Worm (Caenorhabditis elegans) whole organism, early embryonic: ENCODE results near the gene Y37D8A.19.

Experiments
- F13C5.2 ChIP-seq: sonication (generic microtip); optimal IDR thresholded peaks from 2 replicates; lab custom pipeline; 2017; ENCODE audit warnings: mild to moderate bottlenecking, missing genetic modification characterization, inconsistent platforms, missing compliant biosample characterization
- aly-1 ChIP-seq: sonication (generic microtip); optimal IDR thresholded peaks from 2 replicates; lab custom pipeline; 2016; ENCODE audit warnings: missing genetic modification characterization, missing compliant biosample characterization
- ama-1 ChIP-seq: fragments of 150-350 bp; optimal IDR thresholded peaks from 2 replicates; lab custom pipeline; 2014
- ceh-13 ChIP-seq: fragments of 200-800 bp; sonication (Bioruptor generic); optimal IDR thresholded peaks from 2 replicates; lab custom pipeline; 2018; ENCODE audit warnings: mild to moderate bottlenecking, missing genetic modification characterization, missing compliant biosample characterization
- ceh-36 ChIP-seq: sonication (generic microtip); optimal IDR thresholded peaks from 2 replicates; lab custom pipeline; 2016; ENCODE audit warnings: missing genetic modification characterization, inconsistent platforms, missing compliant biosample characterization
- flt-1 ChIP-seq: fragments of 200-800 bp; sonication (Bioruptor generic); IDR thresholded peaks from 2 replicates; pipeline ENCODE4 v1.3.6; 2022; ENCODE audit warnings: missing genetic modification characterization, missing compliant biosample characterization
- hmbx-1 ChIP-seq: sonication (generic microtip); optimal IDR thresholded peaks from 2 replicates; lab custom pipeline; 2016; ENCODE audit warnings: mild to moderate bottlenecking, missing genetic modification characterization, missing compliant biosample characterization
- hmg-4 ChIP-seq: fragments of 200-800 bp; sonication (Bioruptor generic); optimal IDR thresholded peaks from 2 replicates; lab custom pipeline; 2018; ENCODE audit warnings: mild to moderate bottlenecking, missing genetic modification characterization, missing compliant biosample characterization
- hnd-1 ChIP-seq: sonication (generic microtip); optimal IDR thresholded peaks from 2 replicates; lab custom pipeline; 2016; ENCODE audit warnings: missing genetic modification characterization, missing compliant biosample characterization
- scrt-1 ChIP-seq: fragments of 200-800 bp; sonication (Bioruptor generic); IDR thresholded peaks from 2 replicates; pipeline ENCODE4 v1.3.6; 2022; ENCODE audit warnings: missing genetic modification characterization, missing compliant biosample characterization
- sea-1 ChIP-seq: fragments of 200-800 bp; sonication (Bioruptor generic); conservative IDR thresholded peaks from 2 replicates; pipeline ENCODE4 v1.3.6; 2022; ENCODE audit warnings: missing genetic modification characterization, missing compliant biosample characterization
- tbx-11 ChIP-seq: fragments of 200-800 bp; sonication (Bioruptor generic); IDR thresholded peaks from 2 replicates; pipeline ENCODE4 v1.3.6; 2022; ENCODE audit warnings: missing genetic modification characterization, missing compliant biosample characterization
- tbx-37 ChIP-seq: fragments of 200-800 bp; sonication (Bioruptor generic); conservative IDR thresholded peaks from 2 replicates; pipeline ENCODE4 v1.3.6; 2022; ENCODE audit warnings: missing genetic modification reagents, missing genetic modification characterization, missing compliant biosample characterization
- tra-4 ChIP-seq: sonication (generic microtip); optimal IDR thresholded peaks from 2 replicates; lab custom pipeline; 2017; ENCODE audit warnings: missing genetic modification characterization, missing compliant biosample characterization

DNA sequence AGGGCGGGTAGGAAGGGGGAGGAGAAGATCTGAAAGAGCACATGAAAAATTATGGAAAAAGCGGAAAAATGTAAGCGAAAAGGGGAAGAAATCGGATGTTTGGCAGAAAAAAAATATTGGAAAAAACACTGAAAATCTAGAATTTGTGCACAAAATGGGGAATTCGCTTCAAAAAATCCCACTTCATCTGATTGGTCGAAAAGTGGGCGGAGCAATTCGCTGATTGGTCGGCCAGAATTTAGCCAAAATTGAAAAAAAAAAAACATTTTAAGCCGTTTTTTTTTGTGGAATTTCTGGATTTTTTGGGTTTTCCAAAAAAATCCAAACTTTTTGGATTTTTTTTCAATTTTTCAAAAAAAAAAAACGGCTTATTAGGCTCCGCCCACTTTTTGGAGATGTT is 8.9 kb upstream of the Y37D8A.19 start:
- TF ChIP-seq ama-1 (no peak), aly-1 (tag; lab: Kevin White, UChicago) (no peak), F13C5.2 (no peak), flt-1 (no peak), sea-1 (GFP tag; lab: Robert Waterston, UW) (no peak), tra-4 (tag; lab: Kevin White, UChicago) (no peak), hnd-1 (tag; lab: Kevin White, UChicago) (no peak), tbx-11 (GFP tag; lab: Robert Waterston, UW) (no peak), ceh-36 (tag; lab: Kevin White, UChicago) (no peak), hmbx-1 (tag; lab: Kevin White, UChicago) (no peak), tbx-37 (GFP tag; lab: Robert Waterston, UW) (no peak), hmg-4 (GFP tag; lab: Kevin White, UChicago) (no peak), scrt-1 (GFP tag; lab: Robert Waterston, UW) (no peak), ceh-13 (GFP tag; lab: Kevin White, UChicago) (no peak)
